Worm (Caenorhabditis elegans) whole organism, L1 larva: ENCODE results near the gene F35C5.12.

Experiments used
- C04F5.9 ChIP-seq: sonication (generic microtip); optimal IDR thresholded peaks from 2 replicates; lab custom pipeline; 2016; ENCODE audit warnings: missing genetic modification characterization, missing compliant biosample characterization
- Y116A8C.19 ChIP-seq: sonication (generic microtip); optimal IDR thresholded peaks from 2 replicates; lab custom pipeline; 2016; ENCODE audit warnings: missing compliant biosample characterization, missing genetic modification characterization, borderline replicate concordance
- aha-1 ChIP-seq: fragments of 150-350 bp; optimal IDR thresholded peaks from 2 replicates; lab custom pipeline; 2014; ENCODE audit warnings: missing biosample characterization, missing genetic modification characterization
- alr-1 ChIP-seq: fragments of 200-800 bp; sonication (Bioruptor generic); optimal IDR thresholded peaks from 2 replicates; lab custom pipeline; 2018; ENCODE audit warnings: borderline replicate concordance, mild to moderate bottlenecking, missing genetic modification characterization, missing compliant biosample characterization
- ama-1 ChIP-seq: fragments of 150-350 bp; optimal IDR thresholded peaks from 2 replicates; lab custom pipeline; 2014
- ceh-63 ChIP-seq: fragments of 200-800 bp; sonication (Bioruptor generic); optimal IDR thresholded peaks from 2 replicates; lab custom pipeline; 2018; ENCODE audit warnings: mild to moderate bottlenecking, missing genetic modification characterization, missing compliant biosample characterization
- ceh-82 ChIP-seq, 3 experiments: fragments of 150-350 bp in 1 of 3; sonication (generic microtip) in 2 of 3; optimal IDR thresholded peaks; 2 replicates each; lab custom pipeline; 2014 to 2017; ENCODE audit warnings: missing biosample characterization in 3 of 3, missing genetic modification characterization in 3 of 3
- efl-1 ChIP-seq, 4 experiments: fragments of 150-350 bp; optimal IDR thresholded peaks in 3 of 4; peaks in 1 of 4; 1 replicate in 1 of 4; 2 replicates in 3 of 4; lab custom pipeline; 2014; ENCODE audit warnings: missing biosample characterization in 2 of 4, missing genetic modification characterization in 2 of 4, missing genetic modification reagents in 2 of 4
- efl-3 ChIP-seq: fragments of 200-800 bp; sonication (Bioruptor generic); optimal IDR thresholded peaks from 2 replicates; lab custom pipeline; 2018; ENCODE audit warnings: mild to moderate bottlenecking, missing genetic modification characterization, missing compliant biosample characterization
- egl-13 ChIP-seq: sonication (generic microtip); optimal IDR thresholded peaks from 2 replicates; lab custom pipeline; 2016; ENCODE audit warnings: missing genotype, missing genetic modification reagents, missing genetic modification characterization, missing compliant biosample characterization
- elt-2 ChIP-seq: sonication (generic microtip); optimal IDR thresholded peaks from 2 replicates; lab custom pipeline; 2016; ENCODE audit warnings: missing genetic modification characterization, mild to moderate bottlenecking, inconsistent platforms, missing compliant biosample characterization, missing genetic modification reagents
- fos-1 ChIP-seq: fragments of 150-350 bp; optimal IDR thresholded peaks from 2 replicates; lab custom pipeline; 2014; ENCODE audit warnings: missing biosample characterization, missing genetic modification characterization
- grh-1 ChIP-seq: fragments of 200-800 bp; sonication (Bioruptor generic); IDR thresholded peaks from 2 replicates; pipeline ENCODE4 v1.3.6; 2022; ENCODE audit warnings: missing genetic modification reagents, missing genetic modification characterization, missing compliant biosample characterization
- hlh-17 ChIP-seq: fragments of 200-800 bp; sonication (Bioruptor generic); optimal IDR thresholded peaks from 2 replicates; lab custom pipeline; 2018; ENCODE audit warnings: missing genetic modification characterization, mild to moderate bottlenecking, missing compliant biosample characterization, moderate library complexity, borderline replicate concordance
- hlh-4 ChIP-seq: sonication (generic microtip); optimal IDR thresholded peaks from 2 replicates; lab custom pipeline; 2016; ENCODE audit warnings: mild to moderate bottlenecking, missing genetic modification characterization, missing compliant biosample characterization
- hpl-2 ChIP-seq: fragments of 150-350 bp; optimal IDR thresholded peaks from 2 replicates; lab custom pipeline; 2014; ENCODE audit warnings: missing biosample characterization, missing genetic modification reagents, missing genetic modification characterization
- irx-1 ChIP-seq: sonication (generic microtip); optimal IDR thresholded peaks from 2 replicates; lab custom pipeline; 2016; ENCODE audit warnings: missing genetic modification characterization, missing compliant biosample characterization
- lin-15B ChIP-seq: fragments of 150-350 bp; sonication (generic microtip); optimal IDR thresholded peaks from 3 replicates; lab custom pipeline; 2014; ENCODE audit warnings: missing biosample characterization, missing genetic modification characterization
- lsy-2 ChIP-seq, 2 experiments: fragments of 150-350 bp; optimal IDR thresholded peaks; 2 replicates each; lab custom pipeline; 2014; ENCODE audit warnings: missing biosample characterization in 2 of 2, missing genetic modification characterization in 2 of 2
- mef-2 ChIP-seq: fragments of 150-350 bp; optimal IDR thresholded peaks from 2 replicates; lab custom pipeline; 2014; ENCODE audit warnings: missing biosample characterization, missing genetic modification characterization
- mep-1 ChIP-seq: fragments of 150-350 bp; optimal IDR thresholded peaks from 2 replicates; lab custom pipeline; 2014; ENCODE audit warnings: missing biosample characterization, missing genetic modification characterization
- nhr-19 ChIP-seq: fragments of 200-800 bp; sonication (Bioruptor generic); conservative IDR thresholded peaks from 2 replicates; pipeline ENCODE4 v1.3.6; 2022; ENCODE audit warnings: missing genetic modification characterization, missing compliant biosample characterization
- nhr-20 ChIP-seq: sonication (generic microtip); optimal IDR thresholded peaks from 2 replicates; lab custom pipeline; 2016; ENCODE audit warnings: mild to moderate bottlenecking, missing genetic modification characterization, missing compliant biosample characterization
- nhr-47 ChIP-seq: sonication (generic microtip); optimal IDR thresholded peaks from 2 replicates; lab custom pipeline; 2016; ENCODE audit warnings: mild to moderate bottlenecking, missing genetic modification characterization, moderate library complexity, missing compliant biosample characterization
- nhr-71 ChIP-seq: sonication (generic microtip); optimal IDR thresholded peaks from 2 replicates; lab custom pipeline; 2016; ENCODE audit warnings: mild to moderate bottlenecking, missing genetic modification characterization, moderate library complexity, missing compliant biosample characterization
- nhr-77 ChIP-seq: fragments of 150-350 bp; optimal IDR thresholded peaks from 2 replicates; lab custom pipeline; 2014; ENCODE audit warnings: missing biosample characterization, missing genetic modification characterization
- nhr-84 ChIP-seq: sonication (generic microtip); optimal IDR thresholded peaks from 2 replicates; lab custom pipeline; 2017; ENCODE audit warnings: missing biosample characterization, missing genetic modification characterization
- nhr-85 ChIP-seq: sonication (generic microtip); peaks from one replicate; lab custom pipeline; 2016; ENCODE audit warnings: missing genetic modification characterization, inconsistent platforms, missing compliant biosample characterization
- pag-3 ChIP-seq: sonication (generic microtip); optimal IDR thresholded peaks from 2 replicates; lab custom pipeline; 2017; ENCODE audit warnings: missing genetic modification characterization, mild to moderate bottlenecking, missing compliant biosample characterization, antibody characterized with exemption, borderline replicate concordance; ENCODE audit not compliant: insufficient read depth
- pax-3 ChIP-seq: fragments of 200-800 bp; sonication (Bioruptor generic); optimal IDR thresholded peaks from 2 replicates; lab custom pipeline; 2018; ENCODE audit warnings: mild to moderate bottlenecking, missing genetic modification characterization, moderate library complexity, missing compliant biosample characterization
- pqm-1 ChIP-seq: sonication (generic microtip); optimal IDR thresholded peaks from 3 replicates; lab custom pipeline; 2017; ENCODE audit warnings: missing biosample characterization, missing genetic modification characterization
- rnt-1 ChIP-seq: sonication (generic microtip); optimal IDR thresholded peaks from 2 replicates; lab custom pipeline; 2016; ENCODE audit warnings: mild to moderate bottlenecking, missing genetic modification characterization, moderate library complexity, missing compliant biosample characterization
- snu-23 ChIP-seq: sonication (generic microtip); optimal IDR thresholded peaks from 2 replicates; lab custom pipeline; 2016; ENCODE audit warnings: missing genetic modification characterization, missing compliant biosample characterization
- sox-4 ChIP-seq: sonication (generic microtip); optimal IDR thresholded peaks from 2 replicates; lab custom pipeline; 2016; ENCODE audit warnings: missing genetic modification characterization, missing compliant biosample characterization
- sup-37 ChIP-seq: fragments of 200-800 bp; sonication (Bioruptor generic); optimal IDR thresholded peaks from 2 replicates; lab custom pipeline; 2018; ENCODE audit warnings: mild to moderate bottlenecking, missing genetic modification characterization, missing compliant biosample characterization
- swsn-7 ChIP-seq: sonication (generic microtip); optimal IDR thresholded peaks from 2 replicates; lab custom pipeline; 2016; ENCODE audit warnings: missing genetic modification characterization, missing compliant biosample characterization
- tbx-2 ChIP-seq: sonication (generic microtip); optimal IDR thresholded peaks from 2 replicates; lab custom pipeline; 2016; ENCODE audit warnings: missing genetic modification characterization, missing compliant biosample characterization
- tlp-1 ChIP-seq: fragments of 150-350 bp; optimal IDR thresholded peaks from 2 replicates; lab custom pipeline; 2014; ENCODE audit warnings: missing biosample characterization, missing genetic modification characterization
- unc-30 ChIP-seq: sonication (generic microtip); optimal IDR thresholded peaks from 2 replicates; lab custom pipeline; 2017; ENCODE audit warnings: missing biosample characterization, missing genetic modification characterization
- unc-86 ChIP-seq: sonication (generic microtip); optimal IDR thresholded peaks from 2 replicates; lab custom pipeline; 2016; ENCODE audit warnings: missing genetic modification characterization, missing compliant biosample characterization
- xbp-1 ChIP-seq: sonication (generic microtip); optimal IDR thresholded peaks from 2 replicates; lab custom pipeline; 2016; ENCODE audit warnings: missing genetic modification characterization, missing compliant biosample characterization
- zip-4 ChIP-seq: fragments of 200-800 bp; sonication (Bioruptor generic); optimal IDR thresholded peaks from 2 replicates; lab custom pipeline; 2018; ENCODE audit warnings: mild to moderate bottlenecking, missing genetic modification characterization, moderate library complexity, missing compliant biosample characterization
- ztf-11 ChIP-seq, 2 experiments: sonication (generic microtip); optimal IDR thresholded peaks; 2 replicates each; lab custom pipeline; 2016 to 2017; ENCODE audit warnings: missing genetic modification characterization in 2 of 2, missing biosample characterization in 1 of 2, missing compliant biosample characterization in 1 of 2

F35C5.12 gene

ce11 chrII:12928241-12928640 is 13.9 kb upstream of the F35C5.12 start, which contains the start of gene F58G1.3:
TSS of gene F58G1.3 (minus strand) at chrII:12928341.
- TF ChIP-seq grh-1 (GFP tag; lab: Robert Waterston, UW) (no peak), sup-37 (GFP tag; lab: Kevin White, UChicago) (no peak), rnt-1 (tag; lab: Kevin White, UChicago) (no peak), xbp-1 (tag; lab: Kevin White, UChicago) (no peak), ama-1 (lab: Kevin White, UChicago) (no peak), nhr-85 (tag; lab: Kevin White, UChicago) (no peak), nhr-84 (tag; lab: Kevin White, UChicago) (no peak), Y116A8C.19 (tag; lab: Kevin White, UChicago) (no peak), nhr-71 (tag; lab: Kevin White, UChicago) (no peak), irx-1 (no peak), zip-4 (GFP tag; lab: Kevin White, UChicago) (no peak), nhr-77 (tag; lab: Kevin White, UChicago) (no peak)

- TF ChIP-seq snu-23 (GFP tag; lab: Kevin White, UChicago) (no peak), sox-4 (tag; lab: Kevin White, UChicago) (no peak), unc-86 (tag; lab: Kevin White, UChicago) (no peak), elt-2 (tag; lab: Kevin White, UChicago) (no peak), hlh-4 (no peak), lsy-2 (tag; optimal IDR thresholded peaks at IDR 0.05; lab: Kevin White, UChicago) (no peak), nhr-19 (GFP tag; lab: Robert Waterston, UW) (no peak)
These were observed 11.2 kb upstream of the F35C5.12 start, which contains the start of gene F58G1.8 for ce11 chrII:12925551-12925950. TSS of gene F58G1.8 (minus strand) at chrII:12925651.

ce11 chrII:12923225-12923624 is 8.9 kb upstream of the F35C5.12 start:
- TF ChIP-seq alr-1 (tag; lab: Kevin White, UChicago) (no peak), pag-3 (tag; lab: Kevin White, UChicago) (no peak), xbp-1 (tag; lab: Kevin White, UChicago) (no peak), lin-15B (tag; lab: Kevin White, UChicago) (no peak), fos-1 (tag; lab: Kevin White, UChicago) (no peak), swsn-7 (tag; lab: Kevin White, UChicago) (no peak), ceh-63 (no peak), ceh-82 (tag; optimal IDR thresholded peaks at IDR 0.05; lab: Kevin White, UChicago) (no peak), tbx-2 (tag; lab: Kevin White, UChicago) (no peak), grh-1 (GFP tag; lab: Robert Waterston, UW) (no peak), mef-2 (tag; lab: Kevin White, UChicago) (no peak), irx-1 (no peak), nhr-71 (tag; lab: Kevin White, UChicago) (no peak)

- TF ChIP-seq C04F5.9 (tag; lab: Kevin White, UChicago), result no peak
- no peak for TF ChIP-seq tlp-1 (tag; lab: Kevin White, UChicago)
- TF ChIP-seq nhr-20 (tag; lab: Kevin White, UChicago), result no peak
- no peak for TF ChIP-seq ztf-11 (tag; optimal IDR thresholded peaks at IDR 0.05; lab: Kevin White, UChicago)
- TF ChIP-seq hlh-17 (GFP tag; lab: Kevin White, UChicago), result no peak
- no peak for TF ChIP-seq alr-1 (tag; lab: Kevin White, UChicago)
- TF ChIP-seq hpl-2, result no peak
- TF ChIP-seq efl-1 (optimal IDR thresholded peaks at IDR 0.05; lab: Kevin White, UChicago), result no peak
- TF ChIP-seq efl-1 (GFP tag; optimal IDR thresholded peaks at IDR 0.05 in 1 of 2; lab: Kevin White, UChicago), result no peak
- no peak for TF ChIP-seq snu-23 (GFP tag; lab: Kevin White, UChicago)
- no peak for TF ChIP-seq nhr-47 (tag; lab: Kevin White, UChicago)
- TF ChIP-seq unc-30, result no peak
- TF ChIP-seq pqm-1 (tag; lab: Kevin White, UChicago), result no peak
- TF ChIP-seq mep-1 (tag; lab: Kevin White, UChicago), result no peak
- no peak for TF ChIP-seq pax-3
- TF ChIP-seq efl-3, result no peak
- TF ChIP-seq sup-37 (GFP tag; lab: Kevin White, UChicago), result no peak
- no peak for TF ChIP-seq egl-13 (tag; lab: Kevin White, UChicago)
- no peak for TF ChIP-seq aha-1 (tag; lab: Kevin White, UChicago)
These were observed 7.1 kb upstream of the F35C5.12 start for ce11 chrII:12921478-12921877.
